Fruit fly (Drosophila melanogaster) whole organism, embryonic: Measurements from ENCODE around the gene CG8112.

Source experiments
- Adf1 ChIP-seq: fragments of 200-800 bp; sonication (Bioruptor generic); IDR thresholded peaks from 2 replicates; pipeline ENCODE4 v1.3.6; 2022; ENCODE audit warnings: missing biosample characterization, missing genetic modification characterization
- CG11696 ChIP-seq: fragments of 200-800 bp; sonication (Bioruptor generic); IDR thresholded peaks from 2 replicates; pipeline ENCODE4 v1.3.6; 2022; ENCODE audit warnings: missing biosample characterization, missing genetic modification characterization
- CG12942 ChIP-seq: fragments of 200-800 bp; sonication (Bioruptor generic); optimal IDR thresholded peaks from 3 replicates; lab custom pipeline; 2016; ENCODE audit warnings: missing biosample characterization, missing genetic modification characterization
- CG13123 ChIP-seq: fragments of 200-800 bp; sonication (Bioruptor generic); optimal IDR thresholded peaks from 2 replicates; lab custom pipeline; 2016; ENCODE audit warnings: missing biosample characterization, missing genetic modification characterization
- CG15601 ChIP-seq: fragments of 200-800 bp; sonication (Bioruptor generic); optimal IDR thresholded peaks from 3 replicates; lab custom pipeline; 2019; ENCODE audit warnings: missing biosample characterization, mild to moderate bottlenecking, missing genetic modification characterization, moderate library complexity
- CG1647 ChIP-seq: fragments of 200-800 bp; sonication (Bioruptor generic); optimal IDR thresholded peaks from 3 replicates; lab custom pipeline; 2016; ENCODE audit warnings: missing biosample characterization, missing genetic modification characterization
- CG17385 ChIP-seq: fragments of 200-800 bp; sonication (Bioruptor generic); optimal IDR thresholded peaks from 3 replicates; lab custom pipeline; 2018; ENCODE audit warnings: missing biosample characterization, mild to moderate bottlenecking, missing genetic modification characterization
- CG2129 ChIP-seq: fragments of 200-800 bp; sonication (Bioruptor generic); IDR thresholded peaks from 2 replicates; pipeline ENCODE4 v1.3.6; 2022; ENCODE audit warnings: missing biosample characterization, missing genetic modification characterization; ENCODE audit not compliant: partially characterized antibody
- CG31365 ChIP-seq: fragments of 200-800 bp; sonication (Bioruptor generic); optimal IDR thresholded peaks from 2 replicates; lab custom pipeline; 2018; ENCODE audit warnings: missing biosample characterization, mild to moderate bottlenecking, missing genetic modification characterization
- CG3163 ChIP-seq: fragments of 200-800 bp; sonication (Bioruptor generic); optimal IDR thresholded peaks from 3 replicates; lab custom pipeline; 2016; ENCODE audit warnings: missing biosample characterization, missing genetic modification characterization
- CG43689 ChIP-seq: fragments of 200-800 bp; sonication (Bioruptor generic); IDR thresholded peaks from 2 replicates; pipeline ENCODE4 v1.3.6; 2022; ENCODE audit warnings: missing biosample characterization, missing genetic modification characterization
- CG4617 ChIP-seq: fragments of 200-800 bp; sonication (Bioruptor generic); optimal IDR thresholded peaks from 3 replicates; lab custom pipeline; 2016; ENCODE audit warnings: missing biosample characterization, missing genetic modification characterization, borderline replicate concordance
- CG6683 ChIP-seq: fragments of 200-800 bp; sonication (Bioruptor generic); optimal IDR thresholded peaks from 2 replicates; lab custom pipeline; 2017; ENCODE audit warnings: missing biosample characterization, mild to moderate bottlenecking, missing genetic modification characterization, missing genetic modification reagents
- CG7839 ChIP-seq: fragments of 200-800 bp; sonication (Bioruptor generic); optimal IDR thresholded peaks from 3 replicates; lab custom pipeline; 2018; ENCODE audit warnings: missing biosample characterization, mild to moderate bottlenecking, missing genetic modification characterization, moderate library complexity
- CG7928 ChIP-seq: fragments of 200-800 bp; sonication (Bioruptor generic); optimal IDR thresholded peaks from 2 replicates; lab custom pipeline; 2017; ENCODE audit warnings: missing biosample characterization, mild to moderate bottlenecking, missing genetic modification characterization
- CG9797 ChIP-seq: fragments of 200-800 bp; sonication (Bioruptor generic); optimal IDR thresholded peaks from 3 replicates; lab custom pipeline; 2018; ENCODE audit warnings: missing biosample characterization, mild to moderate bottlenecking, missing genetic modification characterization
- Camta ChIP-seq: fragments of 200-800 bp; sonication (Bioruptor generic); optimal IDR thresholded peaks from 2 replicates; lab custom pipeline; 2016; ENCODE audit warnings: missing biosample characterization, missing genetic modification characterization
- H15 ChIP-seq: fragments of 200-800 bp; sonication (Bioruptor generic); IDR thresholded peaks from 3 replicates; pipeline ENCODE4 v1.3.6; 2022; ENCODE audit warnings: missing biosample characterization, missing genetic modification characterization
- Hsf ChIP-seq: fragments of 200-800 bp; sonication (Bioruptor generic); optimal IDR thresholded peaks from 3 replicates; lab custom pipeline; 2016; ENCODE audit warnings: missing biosample characterization, missing genetic modification characterization
- Lpt ChIP-seq: fragments of >200 bp; optimal IDR thresholded peaks from 2 replicates; lab custom pipeline; 2018; ENCODE audit warnings: missing biosample characterization, missing genetic modification characterization
- Max ChIP-seq: fragments of 200-800 bp; sonication (Bioruptor generic); optimal IDR thresholded peaks from 2 replicates; lab custom pipeline; 2016; ENCODE audit warnings: missing biosample characterization, mild to moderate bottlenecking, missing genetic modification characterization
- Mrtf ChIP-seq: fragments of 200-800 bp; sonication (Bioruptor generic); IDR thresholded peaks from 3 replicates; pipeline ENCODE4 v1.3.6; 2022; ENCODE audit warnings: missing biosample characterization, missing genetic modification characterization
- Myb ChIP-seq: fragments of 200-800 bp; sonication (Bioruptor generic); optimal IDR thresholded peaks from 2 replicates; lab custom pipeline; 2016; ENCODE audit warnings: missing biosample characterization, missing genetic modification characterization
- Opbp ChIP-seq: fragments of 200-800 bp; sonication (Bioruptor generic); IDR thresholded peaks from 3 replicates; pipeline ENCODE4 v1.3.6; 2022; ENCODE audit warnings: missing biosample characterization, missing genetic modification characterization; ENCODE audit not compliant: partially characterized antibody
- Optix ChIP-seq: fragments of 200-800 bp; sonication (Bioruptor generic); IDR thresholded peaks from 3 replicates; pipeline ENCODE4 v1.3.6; 2022; ENCODE audit warnings: missing biosample characterization, missing genetic modification characterization
- Scr ChIP-seq: fragments of 200-800 bp; sonication (Bioruptor generic); IDR thresholded peaks from 2 replicates; pipeline ENCODE4 v1.3.6; 2022; ENCODE audit warnings: missing biosample characterization, missing genetic modification characterization; ENCODE audit not compliant: partially characterized antibody
- Ssrp ChIP-seq: fragments of 200-800 bp; sonication (Bioruptor generic); optimal IDR thresholded peaks from 2 replicates; lab custom pipeline; 2018; ENCODE audit warnings: missing biosample characterization, mild to moderate bottlenecking, missing genetic modification characterization, moderate library complexity
- Usf ChIP-seq: fragments of 200-800 bp; sonication (Bioruptor generic); optimal IDR thresholded peaks from 2 replicates; lab custom pipeline; 2017; ENCODE audit warnings: missing genotype, missing biosample characterization, missing genetic modification characterization
- YL-1 ChIP-seq: fragments of 200-800 bp; sonication (Bioruptor generic); optimal IDR thresholded peaks from 3 replicates; lab custom pipeline; 2017; ENCODE audit warnings: missing biosample characterization, mild to moderate bottlenecking, missing genetic modification characterization
- abd-A ChIP-seq: fragments of 200-800 bp; sonication (Bioruptor generic); optimal IDR thresholded peaks from 3 replicates; lab custom pipeline; 2019; ENCODE audit warnings: missing biosample characterization, mild to moderate bottlenecking, missing genetic modification characterization, moderate library complexity
- aop ChIP-seq: fragments of 200-800 bp; sonication (Bioruptor generic); IDR thresholded peaks from 2 replicates; pipeline ENCODE4 v1.3.6; 2022; ENCODE audit warnings: missing biosample characterization, missing genetic modification characterization
- ase ChIP-seq: fragments of 200-800 bp; sonication (Bioruptor generic); IDR thresholded peaks from 3 replicates; pipeline ENCODE4 v1.3.6; 2022; ENCODE audit warnings: missing biosample characterization, missing genetic modification characterization
- az2 ChIP-seq: fragments of 200-800 bp; sonication (Bioruptor generic); optimal IDR thresholded peaks from 3 replicates; lab custom pipeline; 2016; ENCODE audit warnings: missing biosample characterization, missing genetic modification characterization
- cad ChIP-seq: fragments of >200 bp; optimal IDR thresholded peaks from 2 replicates; lab custom pipeline; 2017; ENCODE audit warnings: missing biosample characterization, missing genetic modification characterization
- cas ChIP-seq: fragments of 200-800 bp; sonication (Bioruptor generic); IDR thresholded peaks from 2 replicates; pipeline ENCODE4 v1.3.6; 2022; ENCODE audit warnings: missing biosample characterization, missing genetic modification characterization
- chn ChIP-seq: fragments of 200-800 bp; sonication (Bioruptor generic); optimal IDR thresholded peaks from 2 replicates; lab custom pipeline; 2016; ENCODE audit warnings: missing biosample characterization, missing genetic modification characterization
- da ChIP-seq: fragments of 200-800 bp; sonication (Bioruptor generic); optimal IDR thresholded peaks from 2 replicates; lab custom pipeline; 2016; ENCODE audit warnings: missing biosample characterization, missing genetic modification characterization
- dan ChIP-seq: fragments of 200-800 bp; sonication (Bioruptor generic); IDR thresholded peaks from 2 replicates; pipeline ENCODE4 v1.3.6; 2022; ENCODE audit warnings: missing biosample characterization, missing genetic modification characterization
- gem ChIP-seq: fragments of 200-800 bp; sonication (Bioruptor generic); optimal IDR thresholded peaks from 2 replicates; lab custom pipeline; 2019; ENCODE audit warnings: missing biosample characterization, mild to moderate bottlenecking, missing genetic modification characterization, moderate library complexity
- h ChIP-seq: fragments of >200 bp; optimal IDR thresholded peaks from 2 replicates; lab custom pipeline; 2017
- ham ChIP-seq: fragments of 200-800 bp; sonication (Bioruptor generic); IDR thresholded peaks from 2 replicates; pipeline ENCODE4 v1.3.6; 2022; ENCODE audit warnings: missing biosample characterization, missing genetic modification characterization
- inv ChIP-seq: fragments of 200-800 bp; sonication (Bioruptor generic); IDR thresholded peaks from 2 replicates; pipeline ENCODE4 v1.3.6; 2022; ENCODE audit warnings: missing biosample characterization, missing genetic modification characterization; ENCODE audit not compliant: partially characterized antibody
- jigr1 ChIP-seq: fragments of 200-800 bp; sonication (Bioruptor generic); IDR thresholded peaks from 3 replicates; pipeline ENCODE4 v1.3.6; 2022; ENCODE audit warnings: missing biosample characterization, missing genetic modification characterization
- oc ChIP-seq: fragments of 200-800 bp; sonication (Bioruptor generic); optimal IDR thresholded peaks from 2 replicates; lab custom pipeline; 2018; ENCODE audit warnings: missing biosample characterization, mild to moderate bottlenecking, missing genetic modification characterization, moderate library complexity
- p53 ChIP-seq: fragments of 200-800 bp; sonication (Bioruptor generic); optimal IDR thresholded peaks from 2 replicates; lab custom pipeline; 2016; ENCODE audit warnings: missing biosample characterization, missing genetic modification characterization
- ro ChIP-seq: fragments of 200-800 bp; sonication (Bioruptor generic); IDR thresholded peaks from 2 replicates; pipeline ENCODE4 v1.3.6; 2022; ENCODE audit warnings: missing biosample characterization, missing genetic modification characterization
- scrt ChIP-seq: fragments of 200-800 bp; sonication (Bioruptor generic); optimal IDR thresholded peaks from 2 replicates; lab custom pipeline; 2018; ENCODE audit warnings: missing biosample characterization, mild to moderate bottlenecking, missing genetic modification characterization, moderate library complexity
- sd ChIP-seq: fragments of 200-800 bp; sonication (Bioruptor generic); optimal IDR thresholded peaks from 3 replicates; lab custom pipeline; 2018; ENCODE audit warnings: missing biosample characterization, mild to moderate bottlenecking, missing genetic modification characterization, moderate library complexity
- sens-2 ChIP-seq: fragments of 200-800 bp; sonication (Bioruptor generic); IDR thresholded peaks from 2 replicates; pipeline ENCODE4 v1.3.6; 2022; ENCODE audit warnings: missing biosample characterization, missing genetic modification characterization
- slbo ChIP-seq: fragments of 200-800 bp; sonication (Bioruptor generic); IDR thresholded peaks from 2 replicates; pipeline ENCODE4 v1.3.6; 2022; ENCODE audit warnings: missing biosample characterization, missing genetic modification characterization
- ttk ChIP-seq: fragments of 200-800 bp; sonication (Bioruptor generic); IDR thresholded peaks from 2 replicates; pipeline ENCODE4 v2.1.2; 2022; ENCODE audit warnings: missing biosample characterization, missing genetic modification characterization
- wdn ChIP-seq: fragments of 200-800 bp; sonication (Bioruptor generic); IDR thresholded peaks from 2 replicates; pipeline ENCODE4 v1.3.6; 2022; ENCODE audit warnings: missing biosample characterization, missing genetic modification characterization

The CG8112 gene

DNA sequence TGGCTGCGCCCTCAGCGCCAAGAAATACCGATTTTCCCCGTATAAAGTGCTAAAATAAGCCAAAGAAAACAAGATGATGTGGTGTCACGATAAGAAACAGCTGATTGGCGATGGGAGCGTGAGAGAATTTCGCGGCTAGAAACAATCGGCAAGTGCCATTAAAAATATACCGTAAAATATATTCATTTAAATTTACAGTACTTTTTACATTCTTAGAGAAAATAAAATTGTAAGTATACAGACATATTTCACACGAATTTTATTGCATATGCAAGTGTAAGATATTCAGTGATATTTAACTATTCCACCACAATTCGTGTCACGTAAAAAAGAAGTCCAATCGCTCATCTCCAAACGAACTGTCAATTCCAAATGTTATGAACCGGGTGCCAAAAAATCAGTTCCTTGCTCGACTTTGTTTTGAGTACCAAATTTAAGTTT lies 36.2 kb upstream of the CG8112 start, which contains the start of the genes Unc50, CG11755 and CG8043 (continued):
- TF ChIP-seq CG31365 (tag; lab: Kevin White, UChicago) = peak; percentile 19
- no peak for TF ChIP-seq ase (GFP tag; lab: Robert Waterston, UW)
- peak; percentile 66 for TF ChIP-seq CG13123 (GFP tag; lab: Kevin White, UChicago)
- no peak for TF ChIP-seq aop (GFP tag; lab: Robert Waterston, UW)
- TF ChIP-seq inv = peak; percentile 97
- peak; percentile 17 for TF ChIP-seq oc (tag; lab: Kevin White, UChicago)
- peak; percentile 80 for TF ChIP-seq CG7839 (tag; lab: Kevin White, UChicago)
- no peak for TF ChIP-seq sens-2 (GFP tag; lab: Robert Waterston, UW)
- peak; percentile 84 for TF ChIP-seq CG9797 (GFP tag; lab: Kevin White, UChicago)
- TF ChIP-seq p53 (GFP tag; lab: Kevin White, UChicago) = no peak
- TF ChIP-seq ham (GFP tag; lab: Robert Waterston, UW) = no peak
- TF ChIP-seq CG15601 (tag; lab: Kevin White, UChicago) = peak; percentile 74
- no peak for TF ChIP-seq h (lab: Kevin White, UChicago)
- peak; percentile 87 for TF ChIP-seq gem (tag; lab: Kevin White, UChicago)
- peak; percentile 75; the same call in 2 of the 3 replicates for TF ChIP-seq jigr1 (GFP tag; lab: Robert Waterston, UW)
- peak; percentile 73 for TF ChIP-seq Adf1 (GFP tag; lab: Robert Waterston, UW)
- TF ChIP-seq slbo (GFP tag; lab: Robert Waterston, UW) = peak; percentile 83
- peak; percentile 99 for TF ChIP-seq CG2129 (GFP tag; lab: Robert Waterston, UW)
- TF ChIP-seq cas (GFP tag; lab: Robert Waterston, UW) = peak; percentile 76
- TF ChIP-seq abd-A = no peak
- TF ChIP-seq Lpt = no peak
- TF ChIP-seq CG4617 (GFP tag; lab: Kevin White, UChicago) = peak; percentile 68
- no peak for TF ChIP-seq cad (GFP tag; lab: Kevin White, UChicago)
- TF ChIP-seq CG12942 (GFP tag; lab: Kevin White, UChicago) = peak; percentile 73
- peak; percentile 59 for TF ChIP-seq Usf (GFP tag; lab: Kevin White, UChicago)
- no peak for TF ChIP-seq CG43689 (GFP tag; lab: Robert Waterston, UW)
- TF ChIP-seq CG11696 (GFP tag; lab: Robert Waterston, UW) = no peak
- TF ChIP-seq az2 (GFP tag; lab: Kevin White, UChicago) = peak; percentile 79
- TF ChIP-seq H15 = peak; percentile 69; the same call in 2 of the 3 replicates
- TF ChIP-seq CG3163 (GFP tag; lab: Kevin White, UChicago) = peak; percentile 9
- TF ChIP-seq da (GFP tag; lab: Kevin White, UChicago) = no peak
- peak; percentile 52; the same call in 1 of the 2 replicates for TF ChIP-seq ttk (GFP tag; lab: Robert Waterston, UW)
- peak; percentile 88 for TF ChIP-seq Hsf (GFP tag; lab: Kevin White, UChicago)
- peak; percentile 77 for TF ChIP-seq Max
- peak; percentile 55 for TF ChIP-seq Ssrp (tag; lab: Kevin White, UChicago)
- peak; percentile 67 for TF ChIP-seq CG1647
- TF ChIP-seq Camta (GFP tag; lab: Kevin White, UChicago) = peak; percentile 60
- TF ChIP-seq Opbp = peak; percentile 91
- TF ChIP-seq CG6683 (GFP tag; lab: Kevin White, UChicago) = no peak
- peak; percentile 60 for TF ChIP-seq chn (GFP tag; lab: Kevin White, UChicago)
- peak; percentile 99 for TF ChIP-seq Scr
- peak; percentile 66; the same call in 2 of the 3 replicates for TF ChIP-seq Mrtf (GFP tag; lab: Robert Waterston, UW)
- no peak for TF ChIP-seq ro
- TF ChIP-seq YL-1 (GFP tag; lab: Kevin White, UChicago) = peak; percentile 71
- TF ChIP-seq wdn (GFP tag; lab: Robert Waterston, UW) = 0 out of 2 replicates have a peak, but pooled peaks have one; percentile 61
- no peak for TF ChIP-seq dan
- TF ChIP-seq scrt = no peak
- peak; percentile 49 for TF ChIP-seq Myb (GFP tag; lab: Kevin White, UChicago)
- TF ChIP-seq CG17385 = peak; percentile 71
- no peak for TF ChIP-seq sd (tag; lab: Kevin White, UChicago)
- peak; percentile 20 for TF ChIP-seq CG7928
- TF ChIP-seq Optix (GFP tag; lab: Robert Waterston, UW) = peak; percentile 45; the same call in 1 of the 3 replicates
